Worm (Caenorhabditis elegans) whole organism, dauer: ENCODE results near the gene srx-110.

Experiments
- unc-62 ChIP-seq: sonication (generic microtip); optimal IDR thresholded peaks from 2 replicates; lab custom pipeline; 2017; ENCODE audit warnings: missing biosample characterization, missing genetic modification reagents, missing genetic modification characterization

Gene srx-110

ce11 chrII:3709255-3709654 lies at the start of gene srx-110:
TSS of gene srx-110 (plus strand) at chrII:3709555.
- no peak for TF ChIP-seq unc-62 (GFP tag; lab: Kevin White, UChicago)

ce11 chrII:3659776-3660175 lies 49.6 kb upstream of the srx-110 start, which contains the start of gene F19B10.4:
TSS of gene F19B10.4 (plus strand) at chrII:3660076.
- no peak for TF ChIP-seq unc-62 (GFP tag; lab: Kevin White, UChicago)

- TF ChIP-seq unc-62 (GFP tag; lab: Kevin White, UChicago), result no peak
Measured at ce11 chrII:3661932-3662331, 47.4 kb upstream of the srx-110 start, which contains the start of gene F19B10.13. TSS of gene F19B10.13 (plus strand) at chrII:3662274.

- TF ChIP-seq unc-62 (GFP tag; lab: Kevin White, UChicago), result no peak
Measured at ce11 chrII:3663796-3664195, 45.6 kb upstream of the srx-110 start, which contains the start of gene F19B10.6. TSS of gene F19B10.6 (minus strand) at chrII:3663896.

DNA sequence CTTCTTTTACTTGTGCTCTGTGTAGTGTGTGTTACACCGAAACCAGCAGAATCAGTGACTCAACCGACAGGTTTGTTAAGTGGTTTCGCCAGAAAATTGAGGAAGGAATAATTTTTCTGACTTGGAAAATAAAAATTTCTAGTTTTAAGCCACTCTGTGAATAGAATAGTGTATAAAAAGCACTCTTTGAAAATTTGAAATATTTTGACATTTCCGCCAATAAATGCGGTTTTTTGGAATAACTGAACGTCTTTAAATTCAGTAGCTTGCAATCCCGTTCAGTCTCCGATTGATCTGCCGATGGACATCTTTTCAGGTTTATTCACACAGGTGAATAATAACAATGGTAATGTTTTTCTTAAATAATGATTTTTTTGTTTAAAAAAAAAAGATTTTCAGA lies 44.9 kb upstream of the srx-110 start, which contains the start of gene F19B10.3:
TSS of gene F19B10.3 (plus strand) at position 301 of the 400 bp plus-strand sequence.
- TF ChIP-seq unc-62 (GFP tag; lab: Kevin White, UChicago), result no peak

- no peak for TF ChIP-seq unc-62 (GFP tag; lab: Kevin White, UChicago)
Measured at ce11 chrII:3665181-3665580, 44.2 kb upstream of the srx-110 start.

DNA sequence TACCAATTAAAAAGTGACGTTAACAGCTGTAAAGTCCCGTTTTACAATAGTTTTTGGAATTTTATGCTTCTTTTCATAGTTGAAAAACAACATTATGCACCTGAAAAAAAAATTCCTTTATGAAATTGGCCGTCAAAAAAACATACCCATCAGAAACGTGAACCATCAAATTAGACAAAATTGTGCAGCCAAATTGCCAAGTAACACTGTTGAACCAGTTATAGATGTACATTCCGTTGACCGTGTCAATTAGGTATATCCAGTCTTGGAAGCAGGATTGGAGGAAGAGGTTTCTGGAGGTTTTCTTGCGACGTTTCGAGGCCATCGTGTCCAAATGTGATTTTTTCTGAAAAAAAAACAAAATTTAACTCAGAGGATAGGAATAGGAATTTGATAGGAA lies 40.0 kb upstream of the srx-110 start, which contains the start of gene srx-97:
TSS of gene srx-97 (minus strand) at position 101 of the 400 bp plus-strand sequence.
- TF ChIP-seq unc-62 (GFP tag; lab: Kevin White, UChicago), result no peak

- no peak for TF ChIP-seq unc-62 (GFP tag; lab: Kevin White, UChicago)
Measured at ce11 chrII:3670956-3671355, 38.4 kb upstream of the srx-110 start, which contains the start of gene srx-98. TSS of gene srx-98 (minus strand) at chrII:3671056.

ce11 chrII:3673493-3673892 lies 35.9 kb upstream of the srx-110 start, which contains the start of gene sea-1:
TSS of gene sea-1 (minus strand) at chrII:3673593.
- no peak for TF ChIP-seq unc-62 (GFP tag; lab: Kevin White, UChicago)

DNA sequence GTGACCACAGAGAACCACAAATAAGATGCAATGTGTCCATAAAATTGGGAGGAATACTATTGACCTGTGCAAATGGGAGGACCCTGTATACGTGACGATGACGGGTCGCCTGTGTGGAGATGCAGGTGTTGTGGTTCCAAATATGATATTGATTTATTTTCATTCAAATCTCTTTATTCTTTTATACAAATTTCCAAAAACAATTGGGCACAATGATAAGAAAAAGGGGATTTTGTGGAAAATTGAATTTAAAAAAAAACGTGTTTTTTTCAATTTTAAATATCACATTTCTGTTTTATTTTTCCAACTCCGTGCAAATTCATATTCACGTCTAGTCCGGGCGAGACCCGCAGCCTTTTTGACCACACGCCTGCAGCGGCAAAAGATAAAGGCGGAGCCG lies 34.2 kb upstream of the srx-110 start, which contains the start of gene F19B10.2:
TSS of gene F19B10.2 (plus strand) at position 301 of the 400 bp plus-strand sequence.
- TF ChIP-seq unc-62 (GFP tag; lab: Kevin White, UChicago), result no peak

DNA sequence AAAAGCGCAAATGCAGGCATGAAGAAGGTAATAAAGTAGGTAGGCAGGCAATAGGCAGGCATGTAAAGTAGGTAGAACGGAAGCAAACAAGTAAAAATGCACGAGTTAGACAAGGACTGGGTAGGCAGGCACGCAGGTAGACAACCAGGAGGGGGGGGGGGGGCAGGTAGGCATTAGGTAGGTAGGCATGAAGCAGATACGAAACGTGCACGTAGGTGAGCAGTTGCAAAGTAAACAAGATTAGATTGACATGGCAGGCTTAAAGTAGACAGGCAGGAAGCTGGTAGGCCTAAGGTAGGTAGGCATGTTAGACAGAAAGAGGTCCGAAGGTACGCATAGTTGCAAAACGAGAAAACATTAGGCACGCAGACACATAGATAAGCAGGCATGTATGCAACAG lies 30.4 kb upstream of the srx-110 start:
- TF ChIP-seq unc-62 (GFP tag; lab: Kevin White, UChicago), result no peak

DNA sequence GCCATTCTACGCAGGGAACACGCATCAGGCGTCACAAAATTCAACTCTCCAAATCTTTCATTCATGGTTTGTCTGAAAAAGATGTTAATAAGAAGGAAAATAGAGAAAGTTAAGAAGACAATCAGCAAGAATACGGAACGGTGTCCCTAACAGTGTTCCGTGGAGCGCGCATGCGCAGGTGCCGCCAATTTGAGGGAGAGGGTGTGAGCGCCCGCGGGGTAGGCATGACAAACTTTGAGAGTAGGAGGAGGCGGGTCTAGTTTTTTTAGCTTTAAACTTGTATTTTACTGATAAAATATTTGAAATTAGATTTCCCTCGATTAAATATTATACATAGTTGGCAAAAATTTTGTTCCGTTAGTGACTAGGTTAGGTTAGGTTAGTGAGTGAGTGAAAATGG lies 29.0 kb upstream of the srx-110 start:
- no peak for TF ChIP-seq unc-62 (GFP tag; lab: Kevin White, UChicago)

DNA sequence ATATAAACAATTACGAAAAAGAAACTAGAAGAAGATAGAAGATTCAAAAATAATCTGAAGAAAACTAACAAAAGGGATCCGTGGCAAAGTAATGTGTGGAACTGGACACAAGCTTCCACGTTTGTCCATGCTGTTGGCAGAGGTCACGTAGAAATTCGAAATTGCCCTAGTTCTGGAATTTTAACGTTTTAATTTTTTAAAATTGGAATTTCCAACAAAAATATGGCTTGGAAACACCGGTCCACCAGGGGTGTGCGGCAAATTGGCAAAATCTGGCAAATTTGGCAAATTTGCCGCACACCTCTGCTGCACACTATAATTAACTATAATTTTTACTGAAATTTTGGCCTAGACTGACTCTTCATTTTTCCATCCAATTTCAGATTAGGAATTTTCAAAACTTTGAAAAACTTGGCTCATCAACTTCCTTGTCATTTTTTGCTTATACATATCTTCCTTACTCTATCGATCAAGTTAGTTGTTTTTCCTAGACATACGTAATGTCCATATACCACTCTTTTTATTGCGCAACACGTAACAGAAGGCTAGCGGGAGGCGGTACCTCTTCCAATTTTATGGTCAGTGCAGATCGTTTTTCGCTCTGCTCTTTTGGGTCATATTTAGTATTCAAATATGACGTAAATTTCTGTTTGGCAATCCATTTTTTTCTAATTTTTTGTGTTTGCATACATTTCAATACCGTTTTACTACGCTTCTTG lies 27.8 kb upstream of the srx-110 start, which contains the start of gene F19B10.10:
TSS of gene F19B10.10 (minus strand) at position 51 of the 719 bp plus-strand sequence.
- no peak for TF ChIP-seq unc-62 (GFP tag; lab: Kevin White, UChicago)

DNA sequence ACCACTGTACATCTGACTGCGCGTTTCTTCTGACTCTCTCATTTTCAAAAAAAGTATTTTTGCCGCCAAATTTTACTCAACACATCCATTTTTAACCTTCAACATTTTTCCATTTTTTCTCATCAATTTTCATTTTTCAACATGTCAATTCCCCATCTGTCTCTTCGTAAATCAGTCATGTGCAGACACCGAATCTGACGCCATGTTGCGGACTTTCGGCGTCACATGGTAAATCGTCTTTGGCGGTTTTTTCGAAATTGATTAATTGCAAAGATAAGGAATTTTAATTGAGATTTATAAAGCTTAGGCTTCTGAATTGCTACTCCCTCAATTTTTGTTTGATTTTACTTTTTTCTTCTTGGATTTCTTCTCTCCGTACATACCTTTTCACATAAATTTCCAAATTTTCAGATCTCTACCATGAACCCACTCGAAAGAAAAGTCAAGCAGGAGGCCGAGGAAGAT lies 26.6 kb upstream of the srx-110 start, which contains the start of gene F19B10.1:
TSS of gene F19B10.1 (plus strand) at position 415 of the 465 bp plus-strand sequence.
- TF ChIP-seq unc-62 (GFP tag; lab: Kevin White, UChicago), result no peak

DNA sequence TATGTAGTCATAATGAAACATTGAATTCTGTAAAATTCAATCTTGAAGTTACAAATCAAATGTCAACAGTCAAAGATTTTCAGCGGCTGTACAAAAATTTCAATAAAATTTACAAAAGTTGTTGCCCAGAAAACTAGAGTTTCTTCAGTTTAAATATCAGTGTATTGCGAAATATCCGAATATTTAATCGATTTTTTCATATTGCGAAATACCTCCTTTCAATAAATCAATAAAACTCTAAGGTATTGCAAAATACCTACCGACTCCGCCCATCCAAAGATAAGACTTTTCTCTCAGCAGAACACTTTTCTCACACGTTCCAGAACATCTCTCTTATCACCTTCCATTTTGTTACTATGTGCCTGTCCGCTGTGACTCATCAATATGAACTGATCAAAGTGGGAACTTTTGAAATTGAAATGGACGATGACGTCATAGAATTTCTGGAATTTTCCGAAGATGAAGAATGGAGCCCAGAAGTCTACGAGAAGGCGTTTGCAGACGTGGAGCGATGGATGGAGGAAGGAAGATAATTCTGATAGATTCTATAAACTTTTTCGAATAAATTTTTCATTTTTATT lies 24.8 kb upstream of the srx-110 start:
- TF ChIP-seq unc-62 (GFP tag; lab: Kevin White, UChicago), result no peak

DNA sequence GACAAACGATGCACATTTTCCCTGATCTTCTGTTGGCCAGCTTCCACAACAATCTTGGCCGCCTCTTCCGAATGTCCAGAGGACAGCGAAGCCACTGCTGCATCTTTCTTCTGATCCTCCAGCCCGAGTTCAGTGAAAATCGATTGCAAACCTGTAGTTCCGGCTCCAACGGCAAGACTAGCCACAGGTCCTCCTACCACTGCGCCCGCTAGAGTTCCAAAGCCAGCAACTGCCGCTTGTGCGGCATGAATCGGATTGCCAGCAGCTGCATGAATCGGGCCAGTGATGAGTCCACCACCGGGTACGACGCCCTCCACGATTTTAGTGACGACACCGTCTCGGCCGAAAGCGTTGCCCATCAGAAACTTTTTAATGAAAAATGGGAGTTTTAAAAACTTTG lies 21.0 kb upstream of the srx-110 start, which contains the start of gene ifas-1:
TSS of gene ifas-1 (minus strand) at position 387 of the 400 bp plus-strand sequence.
- TF ChIP-seq unc-62 (GFP tag; lab: Kevin White, UChicago), result no peak
